Worm (Caenorhabditis elegans): ENCODE results near the gene Y51A2B.9.
A peak's percentile ranks its signal among the peaks of the same experiment; 100 is the strongest.

Gene Y51A2B.9

DNA sequence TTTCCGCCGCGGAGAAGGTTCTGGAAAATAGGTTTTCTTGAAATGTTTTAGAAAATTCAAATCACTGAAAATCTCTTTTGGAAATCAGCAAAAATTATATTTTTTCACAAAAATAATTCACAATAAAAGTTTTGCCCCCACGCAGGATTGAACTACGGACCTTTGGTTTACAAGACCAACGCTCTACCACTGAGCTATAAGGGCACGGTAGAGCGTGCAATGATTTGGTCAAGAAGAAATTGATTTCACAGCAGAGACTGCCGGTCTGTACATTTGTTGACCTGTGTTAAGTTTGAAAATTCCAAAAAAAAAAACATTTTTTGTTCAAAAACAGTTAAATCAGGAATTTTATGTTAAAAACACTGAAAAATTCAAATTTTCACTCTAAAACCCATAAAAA is 16.8 kb upstream of the Y51A2B.9 start:
- TF ChIP-seq Y53G8AR.9 (GFP tag; conservative IDR thresholded peaks at IDR 0.05) (peak; percentile 38; the same call in 1 of the 2 replicates), madf-10 (tag; optimal IDR thresholded peaks at IDR 0.05) (peak; percentile 9), B0019.2 (GFP tag; conservative IDR thresholded peaks at IDR 0.05) (no peak), lir-1 (GFP tag; conservative IDR thresholded peaks at IDR 0.05) (no peak), attf-5 (GFP tag; optimal IDR thresholded peaks at IDR 0.05) (peak; percentile 5), F22D6.2 (tag; optimal IDR thresholded peaks at IDR 0.05) (no peak), F39B2.1 (GFP tag; IDR thresholded peaks at IDR 0.05) (no peak), dpff-1 (tag; optimal IDR thresholded peaks at IDR 0.05) (no peak), nfyb-1 (GFP tag; IDR thresholded peaks at IDR 0.05) (no peak), dpl-1 (GFP tag; optimal IDR thresholded peaks at IDR 0.05) (no peak), unc-130 (GFP tag; optimal IDR thresholded peaks at IDR 0.05) (peak; percentile 16), B0035.1 (tag; optimal IDR thresholded peaks at IDR 0.05) (no peak), zfh-2 (GFP tag; conservative IDR thresholded peaks at IDR 0.05) (no peak), bed-2 (GFP tag; IDR thresholded peaks at IDR 0.05) (no peak), ceh-91 (GFP tag; IDR thresholded peaks at IDR 0.05) (no peak), tbx-9 (tag; optimal IDR thresholded peaks at IDR 0.05; ENCODE audit: borderline replicate concordance) (no peak), zim-3 (tag; optimal IDR thresholded peaks at IDR 0.05) (peak; percentile 43), unc-62 (GFP tag; optimal IDR thresholded peaks at IDR 0.05) (no peak), Y56A3A.18 (GFP tag; IDR thresholded peaks at IDR 0.05) (peak; percentile 77; the same call in 1 of the 2 replicates), snpc-3.4 (tag; optimal IDR thresholded peaks at IDR 0.05) (peak; percentile 45), ztf-18 (tag; optimal IDR thresholded peaks at IDR 0.05) (peak; percentile 66), ceh-27 (GFP tag; optimal IDR thresholded peaks at IDR 0.05) (no peak), let-607 (tag; optimal IDR thresholded peaks at IDR 0.05) (no peak), nhr-120 (GFP tag; IDR thresholded peaks at IDR 0.05) (no peak), hsf-1 (GFP tag; IDR thresholded peaks at IDR 0.05) (no peak), lin-26 (GFP tag; IDR thresholded peaks at IDR 0.05) (peak; percentile 79), fkh-3 (tag; optimal IDR thresholded peaks at IDR 0.05) (no peak), efl-1 (GFP tag; optimal IDR thresholded peaks at IDR 0.05) (no peak), madf-6 (GFP tag; IDR thresholded peaks at IDR 0.05) (peak; percentile 60; the same call in 1 of the 2 replicates), F52B5.7 (tag; optimal IDR thresholded peaks at IDR 0.05) (no peak), repo-1 (tag; optimal IDR thresholded peaks at IDR 0.05) (no peak), attf-6 (GFP tag; IDR thresholded peaks at IDR 0.05) (no peak), him-1 (tag; optimal IDR thresholded peaks at IDR 0.05) (peak; percentile 70), F55B11.4 (tag; optimal IDR thresholded peaks at IDR 0.05; ENCODE audit: borderline replicate concordance, insufficient read depth) (no peak), die-1 (tag; optimal IDR thresholded peaks at IDR 0.05) (peak; percentile 67), T07F8.4 (tag; optimal IDR thresholded peaks at IDR 0.05) (peak; percentile 1), nhr-80 (tag; optimal IDR thresholded peaks at IDR 0.05) (peak; percentile 2), snpc-1.1 (tag; optimal IDR thresholded peaks at IDR 0.05; ENCODE audit: insufficient read depth) (peak; percentile 44), bed-1 (GFP tag; IDR thresholded peaks at IDR 0.05) (no peak), lin-35 (GFP tag; optimal IDR thresholded peaks at IDR 0.05) (peak in 1 of 3 experiments; percentile 56), pbrm-1 (GFP tag; IDR thresholded peaks at IDR 0.05) (no peak), hlh-26 (GFP tag; conservative IDR thresholded peaks at IDR 0.05) (no peak), egrh-3 (GFP tag; IDR thresholded peaks at IDR 0.05) (no peak), K11D2.4 (GFP tag; IDR thresholded peaks at IDR 0.05) (no peak), nfya-1 (tag; optimal IDR thresholded peaks at IDR 0.05; ENCODE audit: borderline replicate concordance, insufficient read depth) (no peak), madf-8 (GFP tag; conservative IDR thresholded peaks at IDR 0.05) (no peak), hrde-1 (tag; optimal IDR thresholded peaks at IDR 0.05; ENCODE audit: borderline replicate concordance) (no peak), dox-1 (GFP tag; IDR thresholded peaks at IDR 0.05) (peak; percentile 51; the same call in 1 of the 2 replicates)

Measured in whole organism, young adult.